Comparison of ENCODE assay signal across 2 fruit fly cellular contexts in the genomic region with DNA sequence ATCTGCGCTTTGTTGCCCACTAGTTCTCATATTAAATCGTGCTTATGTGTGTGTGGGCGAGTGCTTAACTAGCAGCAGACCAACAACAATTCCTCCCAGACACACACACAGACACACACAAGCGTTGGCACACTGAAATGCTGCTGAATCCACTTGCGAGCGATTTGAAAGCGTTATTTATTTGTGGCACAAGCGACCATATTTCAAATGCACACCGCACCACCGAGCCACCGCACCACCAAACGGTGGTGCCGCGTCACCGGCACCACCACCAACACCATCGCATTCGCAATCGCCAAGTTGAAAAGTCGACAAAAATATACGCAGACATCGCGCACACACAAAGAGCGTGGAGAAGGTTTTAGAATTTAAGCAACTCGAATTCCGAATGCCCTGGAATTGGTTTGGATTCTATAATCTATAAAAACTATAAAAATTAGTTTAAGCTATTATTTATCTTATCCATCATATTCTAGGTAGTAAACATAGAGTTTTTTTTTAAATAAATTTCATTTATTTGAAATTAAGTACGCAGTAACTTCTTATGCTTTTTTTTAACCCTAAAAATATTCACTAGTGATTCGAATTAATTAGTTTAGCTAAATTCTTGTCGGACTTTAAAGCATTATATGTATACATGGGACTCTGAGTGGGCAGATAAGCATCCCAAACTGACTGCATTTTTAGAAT.
TF ChIP-seq lines count a peak whose summit lies in the region.

No protein-coding gene starts in this region.

TF ChIP-seq in whole organism, embryonic, 481 proteins besides CTCF, POLR2A, EP300 and RAD21 (continued from another document and continues in another):
- TF ChIP-seq CG14667 (GFP tag; IDR thresholded peaks at IDR 0.05; lab: Robert Waterston, UW): no peak
- TF ChIP-seq Antp (GFP tag; optimal IDR thresholded peaks at IDR 0.05; lab: Kevin White, UChicago): no peak
- no peak for TF ChIP-seq tx (GFP tag; optimal IDR thresholded peaks at IDR 0.05; lab: Kevin White, UChicago)
- no peak for TF ChIP-seq Dref (GFP tag; IDR thresholded peaks at IDR 0.05; lab: Robert Waterston, UW)
- TF ChIP-seq grn (GFP tag; optimal IDR thresholded peaks at IDR 0.05; lab: Kevin White, UChicago): no peak
- no peak for TF ChIP-seq CG10321 (GFP tag; IDR thresholded peaks at IDR 0.05; lab: Robert Waterston, UW)
- TF ChIP-seq Gug (GFP tag; IDR thresholded peaks at IDR 0.05; lab: Robert Waterston, UW): no peak
- TF ChIP-seq D19B (GFP tag; optimal IDR thresholded peaks at IDR 0.05; lab: Kevin White, UChicago): peak; percentile 64
- TF ChIP-seq CG11504 (tag; optimal IDR thresholded peaks at IDR 0.05; lab: Kevin White, UChicago): peak; percentile 27
- peak; percentile 28 for TF ChIP-seq gsb-n (tag; optimal IDR thresholded peaks at IDR 0.05; lab: Kevin White, UChicago)
- TF ChIP-seq CG7556 (GFP tag; optimal IDR thresholded peaks at IDR 0.05; lab: Kevin White, UChicago): peak; percentile 21
- TF ChIP-seq Dad (GFP tag; optimal IDR thresholded peaks at IDR 0.05; lab: Kevin White, UChicago): no peak
- no peak for TF ChIP-seq exex (tag; optimal IDR thresholded peaks at IDR 0.05; lab: Kevin White, UChicago)
- no peak for TF ChIP-seq sens-2 (GFP tag; IDR thresholded peaks at IDR 0.05; lab: Robert Waterston, UW)
- no peak for TF ChIP-seq Side (GFP tag; optimal IDR thresholded peaks at IDR 0.05; lab: Kevin White, UChicago)
- no peak for TF ChIP-seq odd (GFP tag; optimal IDR thresholded peaks at IDR 0.05; lab: Kevin White, UChicago)
- peak; percentile 24 for TF ChIP-seq Ssrp (tag; optimal IDR thresholded peaks at IDR 0.05; lab: Kevin White, UChicago)
- TF ChIP-seq CG6854 (GFP tag; optimal IDR thresholded peaks at IDR 0.05; lab: Kevin White, UChicago): no peak
- peak; percentile 66 for TF ChIP-seq cg (GFP tag; optimal IDR thresholded peaks at IDR 0.05; lab: Kevin White, UChicago)
- TF ChIP-seq CG11560 (tag; IDR thresholded peaks at IDR 0.05; lab: Robert Waterston, UW): no peak
- no peak for TF ChIP-seq CG14014 (GFP tag; IDR thresholded peaks at IDR 0.05; lab: Robert Waterston, UW)
- peak; percentile 39 for TF ChIP-seq dmrt11E (tag; optimal IDR thresholded peaks at IDR 0.05; lab: Kevin White, UChicago)
- TF ChIP-seq vfl (GFP tag; optimal IDR thresholded peaks at IDR 0.05; lab: Kevin White, UChicago): no peak
- no peak for TF ChIP-seq CG5245 (GFP tag; optimal IDR thresholded peaks at IDR 0.05; lab: Kevin White, UChicago)
- TF ChIP-seq BtbVII (GFP tag; optimal IDR thresholded peaks at IDR 0.05; lab: Kevin White, UChicago): no peak
- TF ChIP-seq luna (GFP tag; optimal IDR thresholded peaks at IDR 0.05; lab: Kevin White, UChicago): no peak
- no peak for TF ChIP-seq Mad (GFP tag; optimal IDR thresholded peaks at IDR 0.05; lab: Kevin White, UChicago)
- TF ChIP-seq Taf1 (GFP tag; IDR thresholded peaks at IDR 0.05; lab: Robert Waterston, UW): no peak
- peak in 1 of 3 experiments; percentile 36 for TF ChIP-seq lola (GFP tag; optimal IDR thresholded peaks at IDR 0.05; lab: Kevin White, UChicago)
- no peak for TF ChIP-seq CG8478 (optimal IDR thresholded peaks at IDR 0.05; lab: Kevin White, UChicago)
- no peak for TF ChIP-seq prd (optimal IDR thresholded peaks at IDR 0.05; lab: Kevin White, UChicago)
- TF ChIP-seq prd (GFP tag; IDR thresholded peaks at IDR 0.05; lab: Robert Waterston, UW): peak; percentile 21; the same call in 1 of the 3 replicates
- 0 out of 3 replicates have a peak, but pooled peaks have one; percentile 16 for TF ChIP-seq CG11456 (GFP tag; IDR thresholded peaks at IDR 0.05; lab: Robert Waterston, UW)
- TF ChIP-seq ase (GFP tag; IDR thresholded peaks at IDR 0.05; lab: Robert Waterston, UW): no peak
- no peak for TF ChIP-seq NFAT (GFP tag; IDR thresholded peaks at IDR 0.05; lab: Robert Waterston, UW)
- TF ChIP-seq pfk (GFP tag; optimal IDR thresholded peaks at IDR 0.05; lab: Kevin White, UChicago): no peak
- no peak for TF ChIP-seq BEAF-32 (GFP tag; optimal IDR thresholded peaks at IDR 0.05; lab: Kevin White, UChicago)
- no peak for TF ChIP-seq CG13624 (GFP tag; optimal IDR thresholded peaks at IDR 0.05; lab: Kevin White, UChicago)
- TF ChIP-seq Camta (GFP tag; optimal IDR thresholded peaks at IDR 0.05; lab: Kevin White, UChicago): no peak
- no peak for TF ChIP-seq pum (GFP tag; optimal IDR thresholded peaks at IDR 0.05; lab: Kevin White, UChicago)
- TF ChIP-seq CG1602 (GFP tag; optimal IDR thresholded peaks at IDR 0.05; lab: Kevin White, UChicago): peak; percentile 7
- no peak for TF ChIP-seq CG30020 (tag; optimal IDR thresholded peaks at IDR 0.05; lab: Kevin White, UChicago)
- TF ChIP-seq CG11093 (GFP tag; IDR thresholded peaks at IDR 0.05; lab: Robert Waterston, UW): no peak
- TF ChIP-seq Bteb2 (GFP tag; optimal IDR thresholded peaks at IDR 0.05; lab: Kevin White, UChicago): no peak
- no peak for TF ChIP-seq CG31224 (GFP tag; IDR thresholded peaks at IDR 0.05; lab: Robert Waterston, UW)
- TF ChIP-seq sens (GFP tag; lab: Kevin White, UChicago): peak; percentile 85
- TF ChIP-seq CG1603 (tag; optimal IDR thresholded peaks at IDR 0.05; lab: Kevin White, UChicago): no peak
- TF ChIP-seq CG33213 (GFP tag; optimal IDR thresholded peaks at IDR 0.05; lab: Kevin White, UChicago): no peak
- no peak for TF ChIP-seq CG34376 (GFP tag; optimal IDR thresholded peaks at IDR 0.05; lab: Kevin White, UChicago)
- no peak for TF ChIP-seq Hr39 (optimal IDR thresholded peaks at IDR 0.05; lab: Kevin White, UChicago)
- peak; percentile 32; the same call in 1 of the 2 replicates for TF ChIP-seq Xrp1 (GFP tag; IDR thresholded peaks at IDR 0.05; lab: Robert Waterston, UW)
- TF ChIP-seq hbn (GFP tag; IDR thresholded peaks at IDR 0.05; lab: Robert Waterston, UW; ENCODE audit: partially characterized antibody): no peak
- no peak for TF ChIP-seq mam (GFP tag; optimal IDR thresholded peaks at IDR 0.05; lab: Kevin White, UChicago)
- no peak for TF ChIP-seq Lpt (GFP tag; optimal IDR thresholded peaks at IDR 0.05; lab: Kevin White, UChicago)
- 0 out of 2 replicates have a peak, but pooled peaks have one; percentile 22 for TF ChIP-seq HLH3B (GFP tag; IDR thresholded peaks at IDR 0.05; lab: Robert Waterston, UW)
- TF ChIP-seq nerfin-1 (tag; optimal IDR thresholded peaks at IDR 0.05; lab: Kevin White, UChicago): no peak
- no peak for TF ChIP-seq Nf-YA (GFP tag; IDR thresholded peaks at IDR 0.05; lab: Robert Waterston, UW)
- TF ChIP-seq scrt (GFP tag; optimal IDR thresholded peaks at IDR 0.05; lab: Kevin White, UChicago): no peak
- peak; percentile 95 for TF ChIP-seq CG6175 (GFP tag; IDR thresholded peaks at IDR 0.05; lab: Robert Waterston, UW)
- TF ChIP-seq gcm (GFP tag; optimal IDR thresholded peaks at IDR 0.05; lab: Kevin White, UChicago): peak; percentile 9
- no peak for TF ChIP-seq CG6791 (GFP tag; IDR thresholded peaks at IDR 0.05; lab: Robert Waterston, UW; ENCODE audit: partially characterized antibody)
- TF ChIP-seq sima (GFP tag; optimal IDR thresholded peaks at IDR 0.05; lab: Kevin White, UChicago): no peak
- no peak for TF ChIP-seq Bdp1 (GFP tag; optimal IDR thresholded peaks at IDR 0.05; lab: Kevin White, UChicago)
- no peak for TF ChIP-seq Pdp1 (GFP tag; optimal IDR thresholded peaks at IDR 0.05; lab: Kevin White, UChicago)
- no peak for TF ChIP-seq ems (GFP tag; optimal IDR thresholded peaks at IDR 0.05; lab: Kevin White, UChicago)

TF ChIP-seq in whole organism, prepupa, 60 proteins besides CTCF, POLR2A, EP300 and RAD21 (continued from another document):
- no peak for TF ChIP-seq Ets21C (GFP tag; optimal IDR thresholded peaks at IDR 0.05; lab: Kevin White, UChicago)
- TF ChIP-seq CG9139 (GFP tag; optimal IDR thresholded peaks at IDR 0.05; lab: Kevin White, UChicago): no peak
- TF ChIP-seq Lpt (GFP tag; optimal IDR thresholded peaks at IDR 0.05; lab: Kevin White, UChicago): peak; percentile 8
